Worm (Caenorhabditis elegans) whole organism, young adult: ENCODE measurements around the gene rec-8.

Source experiments
- atf-7 ChIP-seq: sonication (generic microtip); optimal IDR thresholded peaks from 2 replicates; lab custom pipeline; 2017; ENCODE audit warnings: mild to moderate bottlenecking, missing genetic modification characterization, missing compliant biosample characterization
- chd-7 ChIP-seq: sonication (generic microtip); optimal IDR thresholded peaks from 2 replicates; lab custom pipeline; 2016; ENCODE audit warnings: mild to moderate bottlenecking, missing genetic modification characterization, moderate library complexity, missing compliant biosample characterization
- unc-62 ChIP-seq: fragments of 150-350 bp; optimal IDR thresholded peaks from 2 replicates; lab custom pipeline; 2014; ENCODE audit warnings: missing biosample characterization, missing genetic modification reagents, missing genetic modification characterization

- TF ChIP-seq atf-7 (tag; lab: Kevin White, UChicago) (no peak), unc-62 (GFP tag; lab: Kevin White, UChicago) (no peak), chd-7 (no peak)
Measured at ce11 chrIV:13356005-13356404, 3.0 kb upstream of the rec-8 start.
